Fruit fly (Drosophila melanogaster) whole organism: ENCODE results near the gene CG43779.

Source experiments
- CG8478 ChIP-seq: fragments of >200 bp; optimal IDR thresholded peaks from 2 replicates; lab custom pipeline; 2018; ENCODE audit warnings: inconsistent platforms
- Dll ChIP-seq: fragments of >200 bp; optimal IDR thresholded peaks from 2 replicates; lab custom pipeline; 2017
- pan ChIP-seq: fragments of >200 bp; optimal IDR thresholded peaks from 2 replicates; lab custom pipeline; 2017
- psq ChIP-seq: fragments of >200 bp; optimal IDR thresholded peaks from 2 replicates; lab custom pipeline; 2017
- usp ChIP-seq: fragments of >200 bp; optimal IDR thresholded peaks from 2 replicates; lab custom pipeline; 2017; ENCODE audit warnings: missing biosample characterization, missing genetic modification characterization, mixed read lengths

dm6 chr2L:13296703-13297230 lies 9.8 kb downstream of the CG43779 start:
- TF ChIP-seq CG8478 (lab: Kevin White, UChicago) (no peak), psq (lab: Kevin White, UChicago) (no peak), usp (GFP tag; lab: Kevin White, UChicago) (no peak), pan (no peak), Dll (lab: Kevin White, UChicago) (no peak)
